Fruit fly (Drosophila melanogaster): ENCODE measurements around the gene CG3842.
A peak's percentile ranks its signal among the peaks of the same experiment; 100 is the strongest.

CG3842 gene

dm6 chrX:6316858-6317474, 20.6 kb upstream of the CG3842 start (continued):
- TF ChIP-seq zen2 (GFP tag; IDR thresholded peaks at IDR 0.05; ENCODE audit: partially characterized antibody) (no peak), CG10543 (GFP tag; optimal IDR thresholded peaks at IDR 0.05) (peak; percentile 66), CG16779 (GFP tag; IDR thresholded peaks at IDR 0.05) (no peak), CG17802 (tag; optimal IDR thresholded peaks at IDR 0.05) (no peak), Xrp1 (GFP tag; IDR thresholded peaks at IDR 0.05) (peak; percentile 70), CG2875 (GFP tag; optimal IDR thresholded peaks at IDR 0.05) (no peak), CG16863 (GFP tag; optimal IDR thresholded peaks at IDR 0.05) (peak; percentile 46), Sin3A (optimal IDR thresholded peaks at IDR 0.05) (no peak), gt (GFP tag; IDR thresholded peaks at IDR 0.05) (0 out of 2 replicates have a peak, but pooled peaks have one; percentile 24), CG8944 (GFP tag; optimal IDR thresholded peaks at IDR 0.05) (peak; percentile 36), Ets97D (GFP tag; optimal IDR thresholded peaks at IDR 0.05) (no peak), nerfin-1 (tag; optimal IDR thresholded peaks at IDR 0.05) (peak; percentile 57), Side (GFP tag; optimal IDR thresholded peaks at IDR 0.05) (no peak), salm (tag; optimal IDR thresholded peaks at IDR 0.05) (no peak), CG8765 (GFP tag; IDR thresholded peaks at IDR 0.05) (no peak), tgo (GFP tag; IDR thresholded peaks at IDR 0.05) (peak; percentile 65), da (GFP tag; optimal IDR thresholded peaks at IDR 0.05) (no peak), Dll (GFP tag; IDR thresholded peaks at IDR 0.05; ENCODE audit: partially characterized antibody) (no peak), Hmr (GFP tag; optimal IDR thresholded peaks at IDR 0.05) (peak; percentile 85), BEAF-32 (GFP tag; optimal IDR thresholded peaks at IDR 0.05) (no peak), sima (GFP tag; optimal IDR thresholded peaks at IDR 0.05) (no peak), Optix (GFP tag; IDR thresholded peaks at IDR 0.05) (peak; percentile 62; the same call in 2 of the 3 replicates), CG2120 (GFP tag; optimal IDR thresholded peaks at IDR 0.05) (peak; percentile 83), zen (tag; optimal IDR thresholded peaks at IDR 0.05) (no peak), CG15696 (tag; optimal IDR thresholded peaks at IDR 0.05) (no peak), MESR4 (GFP tag; optimal IDR thresholded peaks at IDR 0.05) (no peak), Xbp1 (GFP tag; optimal IDR thresholded peaks at IDR 0.05) (peak; percentile 38), CG4707 (GFP tag; optimal IDR thresholded peaks at IDR 0.05) (no peak), CG6854 (GFP tag; optimal IDR thresholded peaks at IDR 0.05) (peak; percentile 63), CG30431 (GFP tag; optimal IDR thresholded peaks at IDR 0.05) (no peak), dysf (GFP tag; IDR thresholded peaks at IDR 0.05) (peak; percentile 82), CG34422 (GFP tag; IDR thresholded peaks at IDR 0.05) (peak; percentile 67; the same call in 2 of the 3 replicates), pum (GFP tag; optimal IDR thresholded peaks at IDR 0.05) (no peak), CHES-1-like (GFP tag; optimal IDR thresholded peaks at IDR 0.05) (peak; percentile 29), lilli (GFP tag; optimal IDR thresholded peaks at IDR 0.05) (peak; percentile 57), rib (GFP tag; IDR thresholded peaks at IDR 0.05) (no peak), HmgZ (tag; optimal IDR thresholded peaks at IDR 0.05) (peak; percentile 36), seq (GFP tag; IDR thresholded peaks at IDR 0.05) (peak; percentile 69), CG33557 (GFP tag; optimal IDR thresholded peaks at IDR 0.05) (no peak), CG11504 (tag; optimal IDR thresholded peaks at IDR 0.05) (peak; percentile 73), nmo (GFP tag; optimal IDR thresholded peaks at IDR 0.05) (peak; percentile 43), CG9437 (GFP tag; optimal IDR thresholded peaks at IDR 0.05) (peak; percentile 38), TFAM (GFP tag; optimal IDR thresholded peaks at IDR 0.05) (no peak), klu (GFP tag; IDR thresholded peaks at IDR 0.05) (0 out of 2 replicates have a peak, but pooled peaks have one; percentile 30), sob (GFP tag; IDR thresholded peaks at IDR 0.05) (peak; percentile 74), Bteb2 (GFP tag; optimal IDR thresholded peaks at IDR 0.05) (no peak), jumu (GFP tag; optimal IDR thresholded peaks at IDR 0.05) (peak; percentile 20), Neu2 (GFP tag; optimal IDR thresholded peaks at IDR 0.05; ENCODE audit: borderline replicate concordance) (no peak), CG12942 (GFP tag; optimal IDR thresholded peaks at IDR 0.05) (no peak), CG6175 (GFP tag; IDR thresholded peaks at IDR 0.05) (peak; percentile 44; the same call in 1 of the 3 replicates), CG18262 (tag; optimal IDR thresholded peaks at IDR 0.05) (peak; percentile 35)

All from whole organism, embryonic.